Worm (Caenorhabditis elegans) whole organism, L4 larva: ENCODE data around the gene mai-1.

ENCODE experiments used
- F44E2.7 ChIP-seq: fragments of 200-800 bp; sonication (Bioruptor generic); IDR thresholded peaks from 2 replicates; pipeline ENCODE4 v2.1.2; 2022; ENCODE audit warnings: missing genetic modification characterization, missing compliant biosample characterization
- ZK337.2 ChIP-seq: fragments of 200-800 bp; sonication (Bioruptor generic); IDR thresholded peaks from 2 replicates; pipeline ENCODE4 v1.3.6; 2022; ENCODE audit warnings: missing genetic modification reagents, missing genetic modification characterization, missing compliant biosample characterization
- ama-1 ChIP-seq: fragments of 150-350 bp; optimal IDR thresholded peaks from 2 replicates; lab custom pipeline; 2014; ENCODE audit warnings: inconsistent platforms, mixed read lengths
- ctbp-1 ChIP-seq: fragments of 200-800 bp; sonication (Bioruptor generic); IDR thresholded peaks from 2 replicates; pipeline ENCODE4 v1.3.6; 2022; ENCODE audit warnings: missing genetic modification reagents, missing genetic modification characterization, missing compliant biosample characterization
- dpl-1 ChIP-seq: fragments of 150-350 bp; optimal IDR thresholded peaks from 2 replicates; lab custom pipeline; 2014; ENCODE audit warnings: missing biosample characterization, missing genetic modification reagents, missing genetic modification characterization
- fos-1 ChIP-seq: fragments of 150-350 bp; optimal IDR thresholded peaks from 2 replicates; lab custom pipeline; 2014; ENCODE audit warnings: missing biosample characterization, missing genetic modification characterization
- lin-1 ChIP-seq: fragments of 200-800 bp; sonication (Bioruptor generic); IDR thresholded peaks from 2 replicates; pipeline ENCODE4 v1.3.6; 2022; ENCODE audit warnings: missing genetic modification reagents, missing genetic modification characterization, missing compliant biosample characterization
- lin-13 ChIP-seq: fragments of 150-350 bp; optimal IDR thresholded peaks from 2 replicates; lab custom pipeline; 2014; ENCODE audit warnings: missing biosample characterization, missing genetic modification reagents, missing genetic modification characterization
- lin-15B ChIP-seq: fragments of 150-350 bp; sonication (generic microtip); optimal IDR thresholded peaks from 3 replicates; lab custom pipeline; 2014; ENCODE audit warnings: missing biosample characterization, missing genetic modification characterization
- lsy-2 ChIP-seq, 2 experiments: fragments of 150-350 bp in 1 of 2; sonication (generic microtip) in 1 of 2; optimal IDR thresholded peaks; 2 replicates each; lab custom pipeline; 2014 to 2017; ENCODE audit warnings: missing biosample characterization in 2 of 2, missing genetic modification characterization in 2 of 2
- nhr-111 ChIP-seq: fragments of 200-800 bp; sonication (Bioruptor generic); optimal IDR thresholded peaks from 2 replicates; lab custom pipeline; 2018; ENCODE audit warnings: mild to moderate bottlenecking, missing genetic modification characterization, missing compliant biosample characterization
- zag-1 ChIP-seq: fragments of 150-350 bp; optimal IDR thresholded peaks from 2 replicates; lab custom pipeline; 2014; ENCODE audit warnings: missing biosample characterization, missing genetic modification characterization

- TF ChIP-seq lsy-2 (tag; optimal IDR thresholded peaks at IDR 0.05; lab: Kevin White, UChicago), result peak in 1 of 2 experiments; percentile 29
- no peak for TF ChIP-seq lin-15B
- TF ChIP-seq ctbp-1 (GFP tag; lab: Robert Waterston, UW), result no peak
- TF ChIP-seq nhr-111 (GFP tag; lab: Kevin White, UChicago), result no peak
- no peak for TF ChIP-seq ZK337.2
- no peak for TF ChIP-seq F44E2.7
- no peak for TF ChIP-seq lin-13 (GFP tag; lab: Kevin White, UChicago)
- TF ChIP-seq lin-1 (GFP tag; lab: Robert Waterston, UW), result no peak
- TF ChIP-seq fos-1 (tag; lab: Kevin White, UChicago), result no peak
- no peak for TF ChIP-seq dpl-1 (GFP tag; lab: Kevin White, UChicago)
- no peak for TF ChIP-seq zag-1 (tag; lab: Kevin White, UChicago)
- TF ChIP-seq ama-1, result no peak
Measured at ce11 chrX:3114306-3115133, 1.9 kb downstream of the mai-1 start, which contains the start of gene gpd-2.
